Fruit fly (Drosophila melanogaster) whole organism, embryonic: ENCODE data around the gene lgs.

ENCODE experiments used
- Atf6 ChIP-seq: fragments of 200-800 bp; sonication (Bioruptor generic); IDR thresholded peaks from 2 replicates; pipeline ENCODE4 v1.3.6; 2022; ENCODE audit warnings: missing biosample characterization, missing genetic modification characterization
- B-H2 ChIP-seq: fragments of 200-800 bp; sonication (Bioruptor generic); optimal IDR thresholded peaks from 2 replicates; lab custom pipeline; 2018; ENCODE audit warnings: missing biosample characterization, mild to moderate bottlenecking, missing genetic modification characterization
- CG10267 ChIP-seq: fragments of 200-800 bp; sonication (Bioruptor generic); optimal IDR thresholded peaks from 2 replicates; lab custom pipeline; 2018; ENCODE audit warnings: missing biosample characterization, mild to moderate bottlenecking, missing genetic modification characterization, moderate library complexity
- CG10462 ChIP-seq: fragments of 200-800 bp; sonication (Bioruptor generic); optimal IDR thresholded peaks from 2 replicates; lab custom pipeline; 2016; ENCODE audit warnings: missing biosample characterization, missing genetic modification characterization
- CG10654 ChIP-seq: fragments of 200-800 bp; sonication (Bioruptor generic); optimal IDR thresholded peaks from 2 replicates; lab custom pipeline; 2016; ENCODE audit warnings: missing biosample characterization, missing genetic modification characterization
- CG11504 ChIP-seq: fragments of 200-800 bp; sonication (Bioruptor generic); optimal IDR thresholded peaks from 3 replicates; lab custom pipeline; 2019; ENCODE audit warnings: missing biosample characterization, mild to moderate bottlenecking, missing genetic modification characterization, moderate library complexity
- CG12071 ChIP-seq: fragments of 200-800 bp; sonication (Bioruptor generic); optimal IDR thresholded peaks from 3 replicates; lab custom pipeline; 2018; ENCODE audit warnings: missing biosample characterization, mild to moderate bottlenecking, missing genetic modification characterization
- CG12659 ChIP-seq: fragments of 200-800 bp; sonication (Bioruptor generic); optimal IDR thresholded peaks from 3 replicates; lab custom pipeline; 2017; ENCODE audit warnings: mild to moderate bottlenecking, missing biosample characterization, missing genetic modification reagents, missing genetic modification characterization
- CG13287 ChIP-seq: fragments of 200-800 bp; sonication (Bioruptor generic); IDR thresholded peaks from 2 replicates; pipeline ENCODE4 v1.3.6; 2022; ENCODE audit warnings: missing biosample characterization, missing genetic modification characterization; ENCODE audit not compliant: partially characterized antibody
- CG13624 ChIP-seq: fragments of 200-800 bp; sonication (Bioruptor generic); optimal IDR thresholded peaks from 2 replicates; lab custom pipeline; 2016; ENCODE audit warnings: missing biosample characterization, missing genetic modification characterization
- CG14014 ChIP-seq: fragments of 200-800 bp; sonication (Bioruptor generic); IDR thresholded peaks from 2 replicates; pipeline ENCODE4 v1.3.6; 2022; ENCODE audit warnings: missing biosample characterization, missing genetic modification characterization
- CG15479 ChIP-seq: fragments of 200-800 bp; sonication (Bioruptor generic); optimal IDR thresholded peaks from 3 replicates; lab custom pipeline; 2019; ENCODE audit warnings: missing biosample characterization, mild to moderate bottlenecking, missing genetic modification characterization, moderate library complexity
- CG1603 ChIP-seq: fragments of 200-800 bp; sonication (Bioruptor generic); optimal IDR thresholded peaks from 2 replicates; lab custom pipeline; 2019; ENCODE audit warnings: missing biosample characterization, mild to moderate bottlenecking, missing genetic modification characterization, moderate library complexity
- CG17361 ChIP-seq: fragments of 200-800 bp; sonication (Bioruptor generic); IDR thresholded peaks from 3 replicates; pipeline ENCODE4 v1.3.6; 2022; ENCODE audit warnings: missing biosample characterization, missing genetic modification characterization
- CG2889 ChIP-seq: fragments of 200-800 bp; sonication (Bioruptor generic); IDR thresholded peaks from 3 replicates; pipeline ENCODE4 v1.3.6; 2022; ENCODE audit warnings: missing biosample characterization, missing genetic modification characterization
- CG30431 ChIP-seq: fragments of 200-800 bp; sonication (Bioruptor generic); optimal IDR thresholded peaks from 2 replicates; lab custom pipeline; 2017; ENCODE audit warnings: missing biosample characterization, missing genetic modification characterization
- CG32767 ChIP-seq: fragments of 200-800 bp; sonication (Bioruptor generic); IDR thresholded peaks from 2 replicates; pipeline ENCODE4 v1.3.6; 2022; ENCODE audit warnings: missing biosample characterization, missing genetic modification characterization
- CG7271 ChIP-seq: fragments of 200-800 bp; sonication (Bioruptor generic); optimal IDR thresholded peaks from 2 replicates; lab custom pipeline; 2018; ENCODE audit warnings: missing biosample characterization, mild to moderate bottlenecking, missing genetic modification characterization, moderate library complexity
- CG8944 ChIP-seq: fragments of 200-800 bp; sonication (Bioruptor generic); optimal IDR thresholded peaks from 3 replicates; lab custom pipeline; 2016; ENCODE audit warnings: missing biosample characterization, missing genetic modification characterization
- Dref ChIP-seq: fragments of 200-800 bp; sonication (Bioruptor generic); IDR thresholded peaks from 2 replicates; pipeline ENCODE4 v1.3.6; 2022; ENCODE audit warnings: missing biosample characterization, missing genetic modification characterization
- Fer1 ChIP-seq: fragments of 200-800 bp; sonication (Bioruptor generic); optimal IDR thresholded peaks from 2 replicates; lab custom pipeline; 2017; ENCODE audit warnings: missing biosample characterization, mild to moderate bottlenecking, missing genetic modification characterization
- HmgZ ChIP-seq: fragments of 200-800 bp; sonication (Bioruptor generic); optimal IDR thresholded peaks from 2 replicates; lab custom pipeline; 2018; ENCODE audit warnings: missing biosample characterization, mild to moderate bottlenecking, missing genetic modification characterization
- Hmr ChIP-seq: fragments of 200-800 bp; sonication (Bioruptor generic); optimal IDR thresholded peaks from 3 replicates; lab custom pipeline; 2017; ENCODE audit warnings: mild to moderate bottlenecking, missing biosample characterization, missing genetic modification reagents, missing genetic modification characterization
- Jarid2 ChIP-seq: fragments of 200-800 bp; sonication (Bioruptor generic); optimal IDR thresholded peaks from 3 replicates; lab custom pipeline; 2017; ENCODE audit warnings: mild to moderate bottlenecking, missing biosample characterization, missing genetic modification reagents, missing genetic modification characterization
- Lpt ChIP-seq: fragments of >200 bp; optimal IDR thresholded peaks from 2 replicates; lab custom pipeline; 2018; ENCODE audit warnings: missing biosample characterization, missing genetic modification characterization
- MBD-R2 ChIP-seq: fragments of 200-800 bp; sonication (Bioruptor generic); IDR thresholded peaks from 2 replicates; pipeline ENCODE4 v1.3.6; 2022; ENCODE audit warnings: missing biosample characterization, missing genetic modification characterization
- Med ChIP-seq: fragments of 200-800 bp; sonication (Bioruptor generic); peaks from one replicate; lab custom pipeline; 2016; ENCODE audit warnings: missing biosample characterization, missing genetic modification characterization, mild to moderate bottlenecking, inconsistent platforms, moderate library complexity
- Mrtf ChIP-seq: fragments of 200-800 bp; sonication (Bioruptor generic); IDR thresholded peaks from 3 replicates; pipeline ENCODE4 v1.3.6; 2022; ENCODE audit warnings: missing biosample characterization, missing genetic modification characterization
- Neu2 ChIP-seq: fragments of 200-800 bp; sonication (Bioruptor generic); optimal IDR thresholded peaks from 3 replicates; lab custom pipeline; 2016; ENCODE audit warnings: missing biosample characterization, missing genetic modification characterization, borderline replicate concordance
- Nf-YB ChIP-seq: fragments of 200-800 bp; sonication (Bioruptor generic); optimal IDR thresholded peaks from 3 replicates; lab custom pipeline; 2019; ENCODE audit warnings: missing biosample characterization, mild to moderate bottlenecking, missing genetic modification characterization, moderate library complexity
- Nf-YC ChIP-seq: fragments of 200-800 bp; optimal IDR thresholded peaks from 3 replicates; lab custom pipeline; 2019; ENCODE audit warnings: missing biosample characterization, mild to moderate bottlenecking, missing genetic modification characterization, moderate library complexity
- NfI ChIP-seq: fragments of 200-800 bp; sonication (Bioruptor generic); optimal IDR thresholded peaks from 3 replicates; lab custom pipeline; 2018; ENCODE audit warnings: missing biosample characterization, mild to moderate bottlenecking, missing genetic modification characterization, moderate library complexity
- Sox102F ChIP-seq: fragments of 200-800 bp; sonication (Bioruptor generic); optimal IDR thresholded peaks from 2 replicates; lab custom pipeline; 2018; ENCODE audit warnings: missing biosample characterization, mild to moderate bottlenecking, missing genetic modification characterization, moderate library complexity
- Spps ChIP-seq: fragments of 200-800 bp; sonication (Bioruptor generic); optimal IDR thresholded peaks from 2 replicates; lab custom pipeline; 2018; ENCODE audit warnings: missing biosample characterization, mild to moderate bottlenecking, missing genetic modification characterization
- abd-A ChIP-seq: fragments of 200-800 bp; sonication (Bioruptor generic); optimal IDR thresholded peaks from 3 replicates; lab custom pipeline; 2019; ENCODE audit warnings: missing biosample characterization, mild to moderate bottlenecking, missing genetic modification characterization, moderate library complexity
- ac ChIP-seq: fragments of 200-800 bp; sonication (Bioruptor generic); optimal IDR thresholded peaks from 3 replicates; lab custom pipeline; 2017; ENCODE audit warnings: missing biosample characterization, mild to moderate bottlenecking, missing genetic modification characterization
- cas ChIP-seq: fragments of 200-800 bp; sonication (Bioruptor generic); IDR thresholded peaks from 2 replicates; pipeline ENCODE4 v1.3.6; 2022; ENCODE audit warnings: missing biosample characterization, missing genetic modification characterization
- cg ChIP-seq: fragments of 200-800 bp; sonication (Bioruptor generic); optimal IDR thresholded peaks from 3 replicates; lab custom pipeline; 2019; ENCODE audit warnings: missing biosample characterization, mild to moderate bottlenecking, missing genetic modification characterization, moderate library complexity
- dpn ChIP-seq, 2 experiments: fragments of 200-800 bp; sonication (Bioruptor generic); optimal IDR thresholded peaks; 3 replicates each; lab custom pipeline; 2016; ENCODE audit warnings: missing biosample characterization in 2 of 2, missing genetic modification characterization in 2 of 2
- eve ChIP-seq, 2 experiments: fragments of >200 bp; optimal IDR thresholded peaks; 2 replicates each; lab custom pipeline; 2017; ENCODE audit warnings: missing biosample characterization in 2 of 2, missing genetic modification characterization in 2 of 2
- maf-S ChIP-seq: fragments of 200-800 bp; sonication (Bioruptor generic); optimal IDR thresholded peaks from 2 replicates; lab custom pipeline; 2016; ENCODE audit warnings: missing biosample characterization, missing genetic modification characterization
- nom ChIP-seq: fragments of 200-800 bp; sonication (Bioruptor generic); optimal IDR thresholded peaks from 2 replicates; lab custom pipeline; 2017; ENCODE audit warnings: missing biosample characterization, missing genetic modification characterization, mild to moderate bottlenecking, moderate library complexity, missing genetic modification reagents
- org-1 ChIP-seq: fragments of 200-800 bp; sonication (Bioruptor generic); optimal IDR thresholded peaks from 2 replicates; lab custom pipeline; 2017; ENCODE audit warnings: missing biosample characterization, missing genetic modification characterization
- pros ChIP-seq: fragments of 200-800 bp; sonication (Bioruptor generic); optimal IDR thresholded peaks from 3 replicates; lab custom pipeline; 2019; ENCODE audit warnings: missing biosample characterization, mild to moderate bottlenecking, missing genetic modification characterization, moderate library complexity
- sens ChIP-seq: fragments of 200-800 bp; sonication (Bioruptor generic); peaks from one replicate; lab custom pipeline; 2016; ENCODE audit warnings: missing biosample characterization, missing genetic modification characterization
- sob ChIP-seq: fragments of 200-800 bp; sonication (Bioruptor generic); IDR thresholded peaks from 2 replicates; pipeline ENCODE4 v1.3.6; 2022; ENCODE audit warnings: missing biosample characterization, missing genetic modification characterization
- ssp ChIP-seq: fragments of 200-800 bp; sonication (Bioruptor generic); IDR thresholded peaks from 2 replicates; pipeline ENCODE4 v1.3.6; 2022; ENCODE audit warnings: missing biosample characterization, missing genetic modification characterization
- tll ChIP-seq, 2 experiments: fragments of 200-800 bp in 1 of 2; fragments of >200 bp in 1 of 2; sonication (Bioruptor generic) in 1 of 2; optimal IDR thresholded peaks; 2 replicates each; lab custom pipeline; 2017 to 2019; ENCODE audit warnings: missing biosample characterization in 2 of 2, missing genetic modification characterization in 2 of 2, mild to moderate bottlenecking in 1 of 2, moderate library complexity in 1 of 2
- ttk ChIP-seq: fragments of 200-800 bp; sonication (Bioruptor generic); IDR thresholded peaks from 2 replicates; pipeline ENCODE4 v2.1.2; 2022; ENCODE audit warnings: missing biosample characterization, missing genetic modification characterization
- tx ChIP-seq: fragments of 200-800 bp; sonication (Bioruptor generic); optimal IDR thresholded peaks from 2 replicates; lab custom pipeline; 2016; ENCODE audit warnings: missing biosample characterization, missing genetic modification characterization
- wdn ChIP-seq: fragments of 200-800 bp; sonication (Bioruptor generic); IDR thresholded peaks from 2 replicates; pipeline ENCODE4 v1.3.6; 2022; ENCODE audit warnings: missing biosample characterization, missing genetic modification characterization

The lgs gene

dm6 chr4:418701-419100 is 25.0 kb downstream of the lgs start:
- TF ChIP-seq Jarid2 (peak; percentile 25), NfI (GFP tag; lab: Kevin White, UChicago) (no peak), Lpt (GFP tag; lab: Kevin White, UChicago) (no peak), ssp (GFP tag; lab: Robert Waterston, UW) (no peak), CG12071 (GFP tag; lab: Kevin White, UChicago) (no peak), CG8944 (no peak), Nf-YC (peak; percentile 90), dpn (GFP tag; optimal IDR thresholded peaks at IDR 0.05; lab: Kevin White, UChicago) (no peak), cg (GFP tag; lab: Kevin White, UChicago) (peak; percentile 1), pros (peak; percentile 28), Nf-YB (peak; percentile 89)

dm6 chr4:416288-416687 is 27.4 kb downstream of the lgs start:
- TF ChIP-seq CG10267 (tag; lab: Kevin White, UChicago) (peak; percentile 50), cas (GFP tag; lab: Robert Waterston, UW) (no peak), Neu2 (GFP tag; lab: Kevin White, UChicago) (no peak), CG12659 (peak; percentile 16), CG10654 (GFP tag; lab: Kevin White, UChicago) (no peak), Atf6 (GFP tag; lab: Robert Waterston, UW) (no peak), CG7271 (tag; lab: Kevin White, UChicago) (no peak), CG13287 (no peak), Mrtf (GFP tag; lab: Robert Waterston, UW) (no peak), Med (GFP tag; lab: Kevin White, UChicago) (peak; percentile 60), CG10462 (no peak), CG17361 (peak; percentile 35; the same call in 1 of the 3 replicates), Fer1 (GFP tag; lab: Kevin White, UChicago) (peak; percentile 33), CG2889 (GFP tag; lab: Robert Waterston, UW) (no peak), CG1603 (tag; lab: Kevin White, UChicago) (no peak), maf-S (no peak), ttk (no peak), sob (GFP tag; lab: Robert Waterston, UW) (no peak), Hmr (GFP tag; lab: Kevin White, UChicago) (peak; percentile 45), abd-A (tag; lab: Kevin White, UChicago) (no peak), B-H2 (GFP tag; lab: Kevin White, UChicago) (peak; percentile 33), HmgZ (tag; lab: Kevin White, UChicago) (peak; percentile 8), Sox102F (GFP tag; lab: Kevin White, UChicago) (no peak), Spps (tag; lab: Kevin White, UChicago) (no peak), ac (no peak), tx (no peak), MBD-R2 (GFP tag; lab: Robert Waterston, UW) (no peak), Nf-YB (no peak), nom (GFP tag; lab: Kevin White, UChicago) (no peak), CG30431 (GFP tag; lab: Kevin White, UChicago) (no peak), CG11504 (tag; lab: Kevin White, UChicago) (no peak), Lpt (GFP tag; lab: Kevin White, UChicago) (no peak), CG32767 (GFP tag; lab: Robert Waterston, UW) (no peak), sens (GFP tag; lab: Kevin White, UChicago) (peak; percentile 71), CG14014 (GFP tag; lab: Robert Waterston, UW) (no peak), Dref (GFP tag; lab: Robert Waterston, UW) (no peak), CG13624 (GFP tag; lab: Kevin White, UChicago) (no peak), wdn (GFP tag; lab: Robert Waterston, UW) (no peak), tll (GFP tag; optimal IDR thresholded peaks at IDR 0.05; lab: Kevin White, UChicago) (no peak), eve (GFP tag; optimal IDR thresholded peaks at IDR 0.05; lab: Kevin White, UChicago) (peak in 1 of 2 experiments; percentile 75), org-1 (no peak), CG15479 (GFP tag; lab: Kevin White, UChicago) (no peak)
